Fruit fly (Drosophila melanogaster): ENCODE measurements around the gene mRpL47.

Gene mRpL47

DNA sequence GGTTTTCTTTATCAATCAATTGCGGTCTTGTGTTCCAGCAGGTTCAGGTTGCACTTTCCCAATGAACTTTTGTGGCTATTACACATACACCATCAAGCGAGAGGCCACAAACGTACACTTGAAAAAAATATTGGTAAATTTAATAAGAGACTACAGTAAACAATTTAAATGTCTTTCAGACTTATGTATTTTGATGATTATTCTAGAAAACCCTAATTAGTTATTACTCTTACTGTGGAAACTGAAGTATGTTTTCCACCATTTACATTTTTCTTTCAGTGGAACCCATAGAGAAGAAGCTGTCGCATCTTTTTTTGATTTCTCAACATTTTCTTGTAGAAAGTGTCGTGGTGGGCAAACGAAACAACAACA, 18.4 kb upstream of the mRpL47 start (continued):
- peak; percentile 33 for TF ChIP-seq vfl (GFP tag; optimal IDR thresholded peaks at IDR 0.05)
- 0 out of 2 replicates have a peak, but pooled peaks have one; percentile 21 for TF ChIP-seq ham (GFP tag; IDR thresholded peaks at IDR 0.05)
- TF ChIP-seq dati (GFP tag; IDR thresholded peaks at IDR 0.05) = peak; percentile 80
- peak; percentile 78 for TF ChIP-seq CG6272 (GFP tag; IDR thresholded peaks at IDR 0.05)
- peak; percentile 33 for TF ChIP-seq GATAe (GFP tag; conservative IDR thresholded peaks at IDR 0.05)
- TF ChIP-seq CG11456 (GFP tag; IDR thresholded peaks at IDR 0.05) = peak; percentile 88; the same call in 2 of the 3 replicates
- peak; percentile 60 for TF ChIP-seq CG16779 (GFP tag; IDR thresholded peaks at IDR 0.05)
- peak in 1 of 2 experiments; percentile 46 for TF ChIP-seq crp (GFP tag; optimal IDR thresholded peaks at IDR 0.05)
- no peak for TF ChIP-seq pfk (GFP tag; optimal IDR thresholded peaks at IDR 0.05)
- TF ChIP-seq disco-r (GFP tag; optimal IDR thresholded peaks at IDR 0.05) = peak; percentile 88
- peak; percentile 79 for TF ChIP-seq Hmx (GFP tag; optimal IDR thresholded peaks at IDR 0.05)
- TF ChIP-seq CG3838 (GFP tag; optimal IDR thresholded peaks at IDR 0.05) = peak; percentile 78
- TF ChIP-seq CG6175 (GFP tag; IDR thresholded peaks at IDR 0.05) = 0 out of 3 replicates have a peak, but pooled peaks have one; percentile 64
- peak; percentile 82 for TF ChIP-seq da (GFP tag; optimal IDR thresholded peaks at IDR 0.05)
- peak; percentile 79 for TF ChIP-seq bowl (GFP tag; IDR thresholded peaks at IDR 0.05)
- peak; percentile 89 for TF ChIP-seq CG12659 (GFP tag; optimal IDR thresholded peaks at IDR 0.05)
- TF ChIP-seq Lhr (GFP tag; optimal IDR thresholded peaks at IDR 0.05) = peak; percentile 89
- peak; percentile 95 for TF ChIP-seq Ssrp (tag; optimal IDR thresholded peaks at IDR 0.05)
- peak; percentile 86 for TF ChIP-seq repo (GFP tag; optimal IDR thresholded peaks at IDR 0.05)
- peak; percentile 85 for TF ChIP-seq NfI (GFP tag; optimal IDR thresholded peaks at IDR 0.05)
- TF ChIP-seq Ets65A (GFP tag) = peak; percentile 98
- peak; percentile 86 for TF ChIP-seq Meics (GFP tag; optimal IDR thresholded peaks at IDR 0.05)
- TF ChIP-seq pnt (GFP tag; optimal IDR thresholded peaks at IDR 0.05) = peak; percentile 92
- TF ChIP-seq mirr (GFP tag; optimal IDR thresholded peaks at IDR 0.05) = no peak
- no peak for TF ChIP-seq nom (GFP tag; optimal IDR thresholded peaks at IDR 0.05)
- TF ChIP-seq Nf-YA (GFP tag; IDR thresholded peaks at IDR 0.05) = peak; percentile 84
- TF ChIP-seq gcm2 (GFP tag; optimal IDR thresholded peaks at IDR 0.05) = peak; percentile 50
- peak; percentile 82 for TF ChIP-seq danr (GFP tag; IDR thresholded peaks at IDR 0.05)
- TF ChIP-seq Xrp1 (GFP tag; IDR thresholded peaks at IDR 0.05) = peak; percentile 93
- TF ChIP-seq seq (GFP tag; IDR thresholded peaks at IDR 0.05) = peak; percentile 82
- TF ChIP-seq unc-4 (GFP tag; IDR thresholded peaks at IDR 0.05; ENCODE audit: partially characterized antibody) = no peak
- TF ChIP-seq CG17385 (GFP tag; optimal IDR thresholded peaks at IDR 0.05) = peak; percentile 89
- peak; percentile 68 for TF ChIP-seq D19B (GFP tag; optimal IDR thresholded peaks at IDR 0.05)
- peak; percentile 92 for TF ChIP-seq CG1792 (GFP tag; optimal IDR thresholded peaks at IDR 0.05)
- peak; percentile 96 for TF ChIP-seq az2 (GFP tag; optimal IDR thresholded peaks at IDR 0.05)
- TF ChIP-seq Spps (tag; optimal IDR thresholded peaks at IDR 0.05) = peak; percentile 88
- TF ChIP-seq CG13894 (tag; optimal IDR thresholded peaks at IDR 0.05) = no peak
- TF ChIP-seq CG7357 (GFP tag; IDR thresholded peaks at IDR 0.05) = peak; percentile 82
- TF ChIP-seq CG12942 (GFP tag; optimal IDR thresholded peaks at IDR 0.05) = peak; percentile 90
- TF ChIP-seq CG14014 (GFP tag; IDR thresholded peaks at IDR 0.05) = peak; percentile 90
- TF ChIP-seq H15 (GFP tag; IDR thresholded peaks at IDR 0.05) = peak; percentile 90
- peak; percentile 97 for TF ChIP-seq gsb-n (tag; optimal IDR thresholded peaks at IDR 0.05)
- peak; percentile 35 for TF ChIP-seq lbe (GFP tag; optimal IDR thresholded peaks at IDR 0.05)
- no peak for TF ChIP-seq Dll (GFP tag; IDR thresholded peaks at IDR 0.05; ENCODE audit: partially characterized antibody)
- TF ChIP-seq MTF-1 (GFP tag; optimal IDR thresholded peaks at IDR 0.05; ENCODE audit: borderline replicate concordance) = peak; percentile 87
- TF ChIP-seq Kr (GFP tag; optimal IDR thresholded peaks at IDR 0.05) = no peak
- no peak for TF ChIP-seq pan (optimal IDR thresholded peaks at IDR 0.05)
- TF ChIP-seq pan (GFP tag; optimal IDR thresholded peaks at IDR 0.05 in 1 of 2, IDR thresholded peaks at IDR 0.05 in 1 of 2) = peak in 1 of 2 experiments; percentile 93
- TF ChIP-seq sisA (GFP tag; IDR thresholded peaks at IDR 0.05) = peak; percentile 92
- peak; percentile 99 for TF ChIP-seq Sox102F (GFP tag; optimal IDR thresholded peaks at IDR 0.05)
- TF ChIP-seq CG3281 (GFP tag; optimal IDR thresholded peaks at IDR 0.05) = peak; percentile 87
